Worm (Caenorhabditis elegans) whole organism, midembryonic: Measurements from ENCODE around the gene F49E8.6.

Source experiments
- flt-1 ChIP-seq: fragments of 200-800 bp; sonication (Bioruptor generic); IDR thresholded peaks from 2 replicates; pipeline ENCODE4 v1.3.6; 2022; ENCODE audit warnings: missing genetic modification characterization, missing compliant biosample characterization
- ztf-23 ChIP-seq: fragments of 200-800 bp; sonication (Bioruptor generic); IDR thresholded peaks from 2 replicates; pipeline ENCODE4 v1.3.6; 2022; ENCODE audit warnings: missing genetic modification reagents, missing genetic modification characterization, missing compliant biosample characterization

DNA sequence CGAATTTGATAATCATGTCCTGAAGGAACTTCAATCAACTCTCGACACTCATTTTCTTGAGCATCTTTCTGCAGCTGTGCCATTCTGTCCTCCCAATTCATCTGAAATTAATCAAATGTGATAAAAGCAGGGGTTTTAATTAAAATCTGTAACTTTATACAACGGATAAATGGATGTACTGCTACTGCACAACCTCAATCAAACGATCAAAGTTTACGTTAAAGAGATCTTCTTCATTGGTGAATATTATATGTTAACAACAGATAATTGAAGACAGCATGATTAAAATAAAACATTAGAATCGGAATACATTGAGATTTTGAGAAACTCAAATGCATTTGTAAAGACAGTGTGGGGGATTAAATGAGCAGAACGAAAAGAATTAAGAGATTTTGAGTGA is 23.8 kb upstream of the F49E8.6 start, which contains the start of gene F32E10.5:
- TF ChIP-seq flt-1 (GFP tag; lab: Robert Waterston, UW) (no peak), ztf-23 (GFP tag; lab: Robert Waterston, UW) (no peak)
